Worm (Caenorhabditis elegans) whole organism, mixed stage, embryonic: ENCODE results near the gene F10C2.3.

Source experiments
- M03D4.4 ChIP-seq: sonication (generic microtip); optimal IDR thresholded peaks from 2 replicates; lab custom pipeline; 2017; ENCODE audit warnings: mild to moderate bottlenecking, missing genetic modification characterization, missing compliant biosample characterization
- bed-3 ChIP-seq: fragments of 200-800 bp; sonication (Bioruptor generic); optimal IDR thresholded peaks from 3 replicates; lab custom pipeline; 2018; ENCODE audit warnings: mild to moderate bottlenecking, missing genetic modification characterization, moderate library complexity, missing compliant biosample characterization
- blmp-1 ChIP-seq: fragments of 150-350 bp; optimal IDR thresholded peaks from 2 replicates; lab custom pipeline; 2014; ENCODE audit warnings: missing biosample characterization, missing genetic modification characterization
- ceh-39 ChIP-seq: fragments of 150-350 bp; optimal IDR thresholded peaks from 2 replicates; lab custom pipeline; 2014; ENCODE audit warnings: missing biosample characterization, missing genetic modification characterization
- ceh-43 ChIP-seq: fragments of 200-800 bp; sonication (Bioruptor generic); optimal IDR thresholded peaks from 2 replicates; lab custom pipeline; 2018; ENCODE audit warnings: mild to moderate bottlenecking, missing genetic modification characterization, moderate library complexity, missing compliant biosample characterization
- ceh-83 ChIP-seq: fragments of 200-800 bp; sonication (Bioruptor generic); optimal IDR thresholded peaks from 2 replicates; lab custom pipeline; 2018; ENCODE audit warnings: mild to moderate bottlenecking, missing genetic modification characterization, missing compliant biosample characterization
- cnd-1 ChIP-seq: fragments of 200-800 bp; sonication (Bioruptor generic); optimal IDR thresholded peaks from 2 replicates; lab custom pipeline; 2018; ENCODE audit warnings: mild to moderate bottlenecking, missing genetic modification characterization, missing compliant biosample characterization
- drap-1 ChIP-seq: fragments of 200-800 bp; sonication (Bioruptor generic); optimal IDR thresholded peaks from 3 replicates; lab custom pipeline; 2018; ENCODE audit warnings: mild to moderate bottlenecking, missing genetic modification characterization, missing compliant biosample characterization
- elt-1 ChIP-seq: sonication (generic microtip); optimal IDR thresholded peaks from 2 replicates; lab custom pipeline; 2017; ENCODE audit warnings: missing genetic modification characterization, mild to moderate bottlenecking, missing compliant biosample characterization, antibody characterized with exemption, moderate library complexity, borderline replicate concordance; ENCODE audit not compliant: insufficient read depth
- elt-3 ChIP-seq: fragments of 150-350 bp; optimal IDR thresholded peaks from 2 replicates; lab custom pipeline; 2014; ENCODE audit warnings: missing biosample characterization, missing genetic modification characterization
- flh-1 ChIP-seq: fragments of 200-800 bp; sonication (Bioruptor generic); optimal IDR thresholded peaks from 2 replicates; lab custom pipeline; 2018; ENCODE audit warnings: mild to moderate bottlenecking, missing genetic modification characterization, moderate library complexity, missing compliant biosample characterization
- ham-2 ChIP-seq: fragments of 200-800 bp; sonication (Bioruptor generic); optimal IDR thresholded peaks from 2 replicates; lab custom pipeline; 2018; ENCODE audit warnings: mild to moderate bottlenecking, missing genetic modification characterization, missing compliant biosample characterization
- hlh-1 ChIP-seq: fragments of 150-350 bp; optimal IDR thresholded peaks from 2 replicates; lab custom pipeline; 2014; ENCODE audit warnings: missing biosample characterization, missing genetic modification reagents, missing genetic modification characterization
- lin-13 ChIP-seq: fragments of 150-350 bp; optimal IDR thresholded peaks from 2 replicates; lab custom pipeline; 2014; ENCODE audit warnings: missing biosample characterization, missing genetic modification characterization
- lin-32 ChIP-seq: fragments of 200-800 bp; sonication (Bioruptor generic); optimal IDR thresholded peaks from 2 replicates; lab custom pipeline; 2018; ENCODE audit warnings: mild to moderate bottlenecking, missing genetic modification characterization, missing compliant biosample characterization
- lsy-2 ChIP-seq: fragments of 150-350 bp; optimal IDR thresholded peaks from 2 replicates; lab custom pipeline; 2014; ENCODE audit warnings: missing biosample characterization, missing genetic modification characterization
- mep-1 ChIP-seq: fragments of 150-350 bp; optimal IDR thresholded peaks from 2 replicates; lab custom pipeline; 2017; ENCODE audit warnings: missing biosample characterization, missing genetic modification reagents, missing genetic modification characterization, inconsistent platforms
- mls-2 ChIP-seq: sonication (generic microtip); optimal IDR thresholded peaks from 2 replicates; lab custom pipeline; 2016; ENCODE audit warnings: mild to moderate bottlenecking, missing genetic modification characterization, moderate library complexity, missing compliant biosample characterization
- nhr-12 ChIP-seq: fragments of 150-350 bp; optimal IDR thresholded peaks from 2 replicates; lab custom pipeline; 2014; ENCODE audit warnings: missing biosample characterization, missing genetic modification characterization
- nhr-2 ChIP-seq: fragments of 150-350 bp; optimal IDR thresholded peaks from 2 replicates; lab custom pipeline; 2014; ENCODE audit warnings: missing biosample characterization, missing genetic modification characterization
- nhr-237 ChIP-seq: fragments of 150-350 bp; optimal IDR thresholded peaks from 2 replicates; lab custom pipeline; 2014; ENCODE audit warnings: missing biosample characterization, missing genetic modification characterization
- nhr-28 ChIP-seq: fragments of 150-350 bp; optimal IDR thresholded peaks from 2 replicates; lab custom pipeline; 2014; ENCODE audit warnings: missing biosample characterization, missing genetic modification characterization
- nhr-76 ChIP-seq: sonication (generic microtip); optimal IDR thresholded peaks from 2 replicates; lab custom pipeline; 2017; ENCODE audit warnings: missing biosample characterization, missing genetic modification characterization
- pha-4 ChIP-seq: fragments of 150-350 bp; optimal IDR thresholded peaks from 2 replicates; lab custom pipeline; 2018; ENCODE audit warnings: missing biosample characterization, missing genetic modification reagents, missing genetic modification characterization
- sem-2 ChIP-seq: fragments of 200-800 bp; sonication (Bioruptor generic); optimal IDR thresholded peaks from 2 replicates; lab custom pipeline; 2018; ENCODE audit warnings: mild to moderate bottlenecking, missing genetic modification characterization, missing compliant biosample characterization
- snpc-4 ChIP-seq: fragments of 150-350 bp; optimal IDR thresholded peaks from 2 replicates; lab custom pipeline; 2014; ENCODE audit warnings: missing biosample characterization, missing genetic modification characterization
- sptf-1 ChIP-seq: sonication (generic microtip); optimal IDR thresholded peaks from 2 replicates; lab custom pipeline; 2017; ENCODE audit warnings: mild to moderate bottlenecking, missing genetic modification characterization, moderate library complexity, missing compliant biosample characterization
- tbx-8 ChIP-seq: fragments of 200-800 bp; sonication (Bioruptor generic); optimal IDR thresholded peaks from 2 replicates; lab custom pipeline; 2018; ENCODE audit warnings: mild to moderate bottlenecking, missing genetic modification characterization, moderate library complexity, missing compliant biosample characterization
- unc-120 ChIP-seq: sonication (generic microtip); optimal IDR thresholded peaks from 2 replicates; lab custom pipeline; 2017; ENCODE audit warnings: missing genetic modification characterization, missing compliant biosample characterization; ENCODE audit not compliant: poor library complexity, severe bottlenecking
- unc-39 ChIP-seq: fragments of 150-350 bp; optimal IDR thresholded peaks from 2 replicates; lab custom pipeline; 2014; ENCODE audit warnings: missing biosample characterization, missing genetic modification characterization
- unc-62 ChIP-seq: fragments of 150-350 bp; optimal IDR thresholded peaks from 2 replicates; lab custom pipeline; 2014; ENCODE audit warnings: missing biosample characterization, missing genetic modification reagents, missing genetic modification characterization
- zip-8 ChIP-seq: fragments of 150-350 bp; optimal IDR thresholded peaks from 2 replicates; lab custom pipeline; 2014; ENCODE audit warnings: missing biosample characterization, missing genetic modification characterization
- ztf-11 ChIP-seq: fragments of 150-350 bp; optimal IDR thresholded peaks from 2 replicates; lab custom pipeline; 2014; ENCODE audit warnings: missing biosample characterization, missing genetic modification characterization

F10C2.3 gene

ce11 chrV:12038783-12039182 is 18.7 kb downstream of the F10C2.3 start:
- TF ChIP-seq unc-39 (tag; lab: Kevin White, UChicago) (no peak), M03D4.4 (peak; percentile 12), hlh-1 (tag; lab: Kevin White, UChicago) (no peak), ceh-43 (no peak), mls-2 (tag; lab: Kevin White, UChicago) (peak; percentile 50), lin-32 (no peak), drap-1 (GFP tag; lab: Kevin White, UChicago) (no peak), unc-120 (peak; percentile 34), blmp-1 (tag; lab: Kevin White, UChicago) (no peak), lsy-2 (tag; lab: Kevin White, UChicago) (no peak), elt-3 (no peak), pha-4 (peak; percentile 35), ham-2 (GFP tag; lab: Kevin White, UChicago) (peak; percentile 70)

DNA sequence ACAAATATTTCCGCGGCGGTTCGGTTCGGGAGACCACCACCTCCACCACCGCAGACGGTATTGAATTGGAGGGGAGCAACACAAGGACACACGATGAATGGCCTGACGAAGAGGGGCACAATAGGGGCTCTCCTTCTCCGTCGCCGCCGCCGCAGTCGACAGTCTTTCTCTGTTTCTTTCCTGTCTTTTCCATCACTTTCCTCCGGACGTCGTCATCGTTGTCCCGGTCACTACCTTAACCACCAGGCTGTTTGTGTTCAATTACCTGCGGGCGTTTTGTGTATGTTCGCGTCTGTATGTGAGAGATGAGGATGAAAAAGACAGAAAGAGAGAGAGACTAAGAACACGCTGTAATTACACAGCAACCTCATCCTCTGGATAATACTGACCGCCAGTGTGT is 19.6 kb downstream of the F10C2.3 start:
- TF ChIP-seq nhr-2 (tag; lab: Kevin White, UChicago) (peak; percentile 74), lsy-2 (tag; lab: Kevin White, UChicago) (no peak), nhr-28 (tag; lab: Kevin White, UChicago) (no peak), ceh-43 (peak; percentile 51), mls-2 (tag; lab: Kevin White, UChicago) (peak; percentile 39)

ce11 chrV:12040823-12041606 is 20.9 kb downstream of the F10C2.3 start, which contains the start of the genes kup-1 and F10C2.4:
Gene kup-1 (minus strand): TSS chrV:12040873.
Gene F10C2.4 (plus strand): TSS chrV:12041556.
- peak; percentile 53 for TF ChIP-seq mep-1 (tag; lab: Kevin White, UChicago)
- no peak for TF ChIP-seq zip-8 (tag; lab: Kevin White, UChicago)
- peak; percentile 39 for TF ChIP-seq lsy-2 (tag; lab: Kevin White, UChicago)
- TF ChIP-seq ztf-11 (tag; lab: Kevin White, UChicago): no peak
- TF ChIP-seq nhr-2 (tag; lab: Kevin White, UChicago): peak; percentile 13
- TF ChIP-seq ceh-39 (tag; lab: Kevin White, UChicago): peak; percentile 61
- TF ChIP-seq nhr-237 (tag; lab: Kevin White, UChicago): peak; percentile 5

DNA sequence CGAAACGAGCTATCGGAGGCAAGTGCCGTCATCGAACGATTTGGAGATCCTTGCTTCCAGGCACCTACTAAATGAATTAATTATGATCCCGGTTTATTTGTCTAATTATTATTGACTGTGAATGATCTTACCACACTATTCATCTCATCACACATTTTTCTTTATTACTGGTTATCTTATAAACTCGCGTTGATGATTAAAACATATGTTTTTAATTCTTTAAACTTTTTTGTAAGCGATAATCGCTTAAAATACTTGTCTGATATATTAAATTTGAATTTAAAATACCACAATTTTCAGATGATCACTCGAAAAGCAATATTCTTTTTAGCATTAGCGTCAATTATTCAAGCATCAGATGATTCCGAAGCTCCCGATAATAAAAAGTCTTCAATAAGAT is 25.0 kb downstream of the F10C2.3 start, which contains the start of gene F10C2.5:
F10C2.5 (plus strand) TSS at position 301 of the 400 bp plus-strand sequence.
- TF ChIP-seq snpc-4 (tag; lab: Kevin White, UChicago) (no peak), nhr-12 (tag; lab: Kevin White, UChicago) (no peak), nhr-237 (tag; lab: Kevin White, UChicago) (no peak), zip-8 (tag; lab: Kevin White, UChicago) (no peak), nhr-28 (tag; lab: Kevin White, UChicago) (no peak), unc-39 (tag; lab: Kevin White, UChicago) (no peak), mep-1 (tag; lab: Kevin White, UChicago) (no peak), unc-62 (GFP tag; lab: Kevin White, UChicago) (no peak), mls-2 (tag; lab: Kevin White, UChicago) (no peak), ceh-83 (no peak), blmp-1 (tag; lab: Kevin White, UChicago) (no peak), M03D4.4 (no peak), tbx-8 (GFP tag; lab: Kevin White, UChicago) (no peak), nhr-76 (no peak), sptf-1 (tag; lab: Kevin White, UChicago) (no peak), elt-1 (tag; lab: Kevin White, UChicago) (no peak), cnd-1 (tag; lab: Kevin White, UChicago) (no peak), lin-13 (tag; lab: Kevin White, UChicago) (no peak)

DNA sequence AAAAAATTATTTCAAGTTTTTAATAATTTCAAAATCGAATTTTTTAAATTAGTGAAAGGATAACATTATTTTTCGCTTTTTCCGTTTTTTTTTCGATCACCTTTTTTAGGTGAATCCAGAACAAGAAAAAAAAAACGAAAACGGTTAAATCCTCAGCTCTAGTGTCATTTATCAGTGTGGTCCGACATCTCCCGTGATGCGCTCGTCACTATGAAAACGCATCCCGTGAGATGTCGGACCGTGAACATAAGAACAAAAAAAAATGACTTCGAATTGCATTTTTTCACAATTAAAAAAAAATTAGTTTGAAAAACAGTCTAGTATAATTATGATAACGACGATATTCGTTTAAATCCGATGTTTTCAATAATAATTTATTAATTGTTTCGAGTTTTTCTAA is 27.6 kb downstream of the F10C2.3 start:
- TF ChIP-seq flh-1 (GFP tag; lab: Kevin White, UChicago) (no peak), nhr-28 (tag; lab: Kevin White, UChicago) (no peak), unc-39 (tag; lab: Kevin White, UChicago) (no peak), ceh-43 (no peak), unc-120 (no peak), sem-2 (no peak), bed-3 (no peak), nhr-237 (tag; lab: Kevin White, UChicago) (no peak), tbx-8 (GFP tag; lab: Kevin White, UChicago) (no peak), lin-32 (no peak), sptf-1 (tag; lab: Kevin White, UChicago) (no peak), mls-2 (tag; lab: Kevin White, UChicago) (no peak), ceh-83 (no peak)
